Fruit fly (Drosophila melanogaster) whole organism, embryonic: ENCODE measurements around the gene EMC3.

ENCODE experiments used
- Antp ChIP-seq: fragments of 200-800 bp; sonication (Bioruptor generic); optimal IDR thresholded peaks from 3 replicates; lab custom pipeline; 2016; ENCODE audit warnings: missing biosample characterization, missing genetic modification characterization
- CG10147 ChIP-seq: fragments of 200-800 bp; sonication (Bioruptor generic); optimal IDR thresholded peaks from 2 replicates; lab custom pipeline; 2019; ENCODE audit warnings: missing biosample characterization, mild to moderate bottlenecking, missing genetic modification characterization, moderate library complexity
- CG10209 ChIP-seq: fragments of 200-800 bp; sonication (Bioruptor generic); optimal IDR thresholded peaks from 3 replicates; lab custom pipeline; 2017; ENCODE audit warnings: missing biosample characterization, mild to moderate bottlenecking, missing genetic modification characterization, missing genetic modification reagents
- CG10959 ChIP-seq: fragments of 200-800 bp; sonication (Bioruptor generic); IDR thresholded peaks from 2 replicates; pipeline ENCODE4 v1.3.6; 2022; ENCODE audit warnings: missing biosample characterization, missing genetic modification characterization
- CG11093 ChIP-seq: fragments of 200-800 bp; sonication (Bioruptor generic); IDR thresholded peaks from 3 replicates; pipeline ENCODE4 v1.3.6; 2022; ENCODE audit warnings: missing biosample characterization, missing genetic modification characterization
- CG11456 ChIP-seq: fragments of 200-800 bp; sonication (Bioruptor generic); IDR thresholded peaks from 3 replicates; pipeline ENCODE4 v1.3.6; 2022; ENCODE audit warnings: missing biosample characterization, missing genetic modification characterization
- CG14014 ChIP-seq: fragments of 200-800 bp; sonication (Bioruptor generic); IDR thresholded peaks from 2 replicates; pipeline ENCODE4 v1.3.6; 2022; ENCODE audit warnings: missing biosample characterization, missing genetic modification characterization
- CG15269 ChIP-seq: fragments of 200-800 bp; sonication (Bioruptor generic); optimal IDR thresholded peaks from 2 replicates; lab custom pipeline; 2018; ENCODE audit warnings: missing biosample characterization, mild to moderate bottlenecking, missing genetic modification characterization, moderate library complexity
- CG16779 ChIP-seq: fragments of 200-800 bp; sonication (Bioruptor generic); IDR thresholded peaks from 2 replicates; pipeline ENCODE4 v1.3.6; 2022; ENCODE audit warnings: missing biosample characterization, missing genetic modification characterization
- CG16863 ChIP-seq: fragments of 200-800 bp; sonication (Bioruptor generic); optimal IDR thresholded peaks from 3 replicates; lab custom pipeline; 2016; ENCODE audit warnings: missing biosample characterization, missing genetic modification characterization
- CG17186 ChIP-seq: fragments of 200-800 bp; sonication (Bioruptor generic); optimal IDR thresholded peaks from 3 replicates; lab custom pipeline; 2017; ENCODE audit warnings: missing biosample characterization, missing genetic modification reagents, missing genetic modification characterization
- CG17802 ChIP-seq: fragments of 200-800 bp; sonication (Bioruptor generic); optimal IDR thresholded peaks from 2 replicates; lab custom pipeline; 2018; ENCODE audit warnings: missing biosample characterization, mild to moderate bottlenecking, missing genetic modification characterization, moderate library complexity
- CG18619 ChIP-seq: fragments of 200-800 bp; sonication (Bioruptor generic); optimal IDR thresholded peaks from 3 replicates; lab custom pipeline; 2017; ENCODE audit warnings: missing biosample characterization, mild to moderate bottlenecking, missing genetic modification characterization
- CG2120 ChIP-seq: fragments of 200-800 bp; sonication (Bioruptor generic); optimal IDR thresholded peaks from 3 replicates; lab custom pipeline; 2016; ENCODE audit warnings: missing biosample characterization, missing genetic modification characterization
- CG2875 ChIP-seq: fragments of 200-800 bp; sonication (Bioruptor generic); optimal IDR thresholded peaks from 2 replicates; lab custom pipeline; 2017; ENCODE audit warnings: missing biosample characterization, mild to moderate bottlenecking, missing genetic modification characterization, missing genetic modification reagents
- CG30431 ChIP-seq: fragments of 200-800 bp; sonication (Bioruptor generic); optimal IDR thresholded peaks from 2 replicates; lab custom pipeline; 2017; ENCODE audit warnings: missing biosample characterization, missing genetic modification characterization
- CG31365 ChIP-seq: fragments of 200-800 bp; sonication (Bioruptor generic); optimal IDR thresholded peaks from 2 replicates; lab custom pipeline; 2018; ENCODE audit warnings: missing biosample characterization, mild to moderate bottlenecking, missing genetic modification characterization
- CG31441 ChIP-seq: fragments of 200-800 bp; sonication (Bioruptor generic); IDR thresholded peaks from 2 replicates; pipeline ENCODE4 v1.3.6; 2022; ENCODE audit warnings: missing biosample characterization, missing genetic modification characterization
- CG34376 ChIP-seq: fragments of 200-800 bp; sonication (Bioruptor generic); optimal IDR thresholded peaks from 2 replicates; lab custom pipeline; 2018; ENCODE audit warnings: missing biosample characterization, mild to moderate bottlenecking, missing genetic modification characterization
- CG3847 ChIP-seq: fragments of 200-800 bp; sonication (Bioruptor generic); IDR thresholded peaks from 2 replicates; pipeline ENCODE4 v1.3.6; 2022; ENCODE audit warnings: missing biosample characterization, missing genetic modification characterization
- CG4424 ChIP-seq: fragments of 200-800 bp; sonication (Bioruptor generic); optimal IDR thresholded peaks from 3 replicates; lab custom pipeline; 2016; ENCODE audit warnings: missing biosample characterization, missing genetic modification characterization
- CG6272 ChIP-seq: fragments of 200-800 bp; sonication (Bioruptor generic); IDR thresholded peaks from 2 replicates; pipeline ENCODE4 v1.3.6; 2022; ENCODE audit warnings: missing biosample characterization, missing genetic modification characterization
- CG6689 ChIP-seq: fragments of 200-800 bp; sonication (Bioruptor generic); IDR thresholded peaks from 2 replicates; pipeline ENCODE4 v1.3.6; 2022; ENCODE audit warnings: missing biosample characterization, missing genetic modification characterization
- CG7357 ChIP-seq: fragments of 200-800 bp; sonication (Bioruptor generic); IDR thresholded peaks from 3 replicates; pipeline ENCODE4 v1.3.6; 2022; ENCODE audit warnings: missing biosample characterization, missing genetic modification characterization
- Dip2 ChIP-seq: fragments of 200-800 bp; sonication (Bioruptor generic); IDR thresholded peaks from 2 replicates; pipeline ENCODE4 v1.3.6; 2022; ENCODE audit warnings: missing biosample characterization, missing genetic modification characterization
- Dip3 ChIP-seq: fragments of 200-800 bp; sonication (Bioruptor generic); optimal IDR thresholded peaks from 3 replicates; lab custom pipeline; 2016; ENCODE audit warnings: missing biosample characterization, missing genetic modification characterization
- Ets65A ChIP-seq: fragments of 200-800 bp; sonication (Bioruptor generic); peaks from one replicate; lab custom pipeline; 2016; ENCODE audit warnings: missing biosample characterization, missing genetic modification characterization
- Hr51 ChIP-seq, 2 experiments: fragments of 200-800 bp; sonication (Bioruptor generic); optimal IDR thresholded peaks; 2 replicates in 1 of 2; 3 replicates in 1 of 2; lab custom pipeline; 2016 to 2018; ENCODE audit warnings: missing biosample characterization in 2 of 2, missing genetic modification characterization in 2 of 2, mild to moderate bottlenecking in 1 of 2, moderate library complexity in 1 of 2
- Hsf ChIP-seq: fragments of 200-800 bp; sonication (Bioruptor generic); optimal IDR thresholded peaks from 3 replicates; lab custom pipeline; 2016; ENCODE audit warnings: missing biosample characterization, missing genetic modification characterization
- Lhr ChIP-seq: fragments of 200-800 bp; sonication (Bioruptor generic); optimal IDR thresholded peaks from 3 replicates; lab custom pipeline; 2017; ENCODE audit warnings: mild to moderate bottlenecking, missing biosample characterization, missing genetic modification reagents, missing genetic modification characterization
- Max ChIP-seq: fragments of 200-800 bp; sonication (Bioruptor generic); optimal IDR thresholded peaks from 2 replicates; lab custom pipeline; 2016; ENCODE audit warnings: missing biosample characterization, mild to moderate bottlenecking, missing genetic modification characterization
- NC2β ChIP-seq: fragments of 200-800 bp; sonication (Bioruptor generic); optimal IDR thresholded peaks from 2 replicates; lab custom pipeline; 2016; ENCODE audit warnings: missing biosample characterization, missing genetic modification characterization
- Nf-YB ChIP-seq: fragments of 200-800 bp; sonication (Bioruptor generic); optimal IDR thresholded peaks from 3 replicates; lab custom pipeline; 2019; ENCODE audit warnings: missing biosample characterization, mild to moderate bottlenecking, missing genetic modification characterization, moderate library complexity
- Sox102F ChIP-seq: fragments of 200-800 bp; sonication (Bioruptor generic); optimal IDR thresholded peaks from 2 replicates; lab custom pipeline; 2018; ENCODE audit warnings: missing biosample characterization, mild to moderate bottlenecking, missing genetic modification characterization, moderate library complexity
- Spps ChIP-seq: fragments of 200-800 bp; sonication (Bioruptor generic); optimal IDR thresholded peaks from 2 replicates; lab custom pipeline; 2018; ENCODE audit warnings: missing biosample characterization, mild to moderate bottlenecking, missing genetic modification characterization
- Xbp1 ChIP-seq: fragments of 200-800 bp; sonication (Bioruptor generic); optimal IDR thresholded peaks from 3 replicates; lab custom pipeline; 2016; ENCODE audit warnings: missing biosample characterization, mild to moderate bottlenecking, missing genetic modification characterization
- ac ChIP-seq: fragments of 200-800 bp; sonication (Bioruptor generic); optimal IDR thresholded peaks from 3 replicates; lab custom pipeline; 2017; ENCODE audit warnings: missing biosample characterization, mild to moderate bottlenecking, missing genetic modification characterization
- az2 ChIP-seq: fragments of 200-800 bp; sonication (Bioruptor generic); optimal IDR thresholded peaks from 3 replicates; lab custom pipeline; 2016; ENCODE audit warnings: missing biosample characterization, missing genetic modification characterization
- cato ChIP-seq: fragments of 200-800 bp; sonication (Bioruptor generic); optimal IDR thresholded peaks from 2 replicates; lab custom pipeline; 2016; ENCODE audit warnings: missing biosample characterization, missing genetic modification characterization, borderline replicate concordance
- caup ChIP-seq: fragments of 200-800 bp; sonication (Bioruptor generic); optimal IDR thresholded peaks from 3 replicates; lab custom pipeline; 2017; ENCODE audit warnings: missing biosample characterization, mild to moderate bottlenecking, missing genetic modification characterization, moderate library complexity; ENCODE audit not compliant: severe bottlenecking
- ci ChIP-seq: fragments of 200-800 bp; sonication (Bioruptor generic); IDR thresholded peaks from 3 replicates; pipeline ENCODE4 v1.3.6; 2022; ENCODE audit warnings: missing biosample characterization, missing genetic modification characterization
- danr ChIP-seq: fragments of 200-800 bp; sonication (Bioruptor generic); IDR thresholded peaks from 2 replicates; pipeline ENCODE4 v1.3.6; 2022; ENCODE audit warnings: missing biosample characterization, missing genetic modification characterization
- fru ChIP-seq: fragments of >200 bp; optimal IDR thresholded peaks from 2 replicates; lab custom pipeline; 2017
- gfzf ChIP-seq: fragments of 200-800 bp; sonication (Bioruptor generic); optimal IDR thresholded peaks from 2 replicates; lab custom pipeline; 2016; ENCODE audit warnings: missing biosample characterization, mild to moderate bottlenecking, missing genetic modification characterization, moderate library complexity
- gt ChIP-seq: fragments of 200-800 bp; sonication (Bioruptor generic); IDR thresholded peaks from 2 replicates; pipeline ENCODE4 v1.3.6; 2022; ENCODE audit warnings: missing biosample characterization, missing genetic modification characterization
- jigr1 ChIP-seq: fragments of 200-800 bp; sonication (Bioruptor generic); IDR thresholded peaks from 3 replicates; pipeline ENCODE4 v1.3.6; 2022; ENCODE audit warnings: missing biosample characterization, missing genetic modification characterization
- kah ChIP-seq: fragments of 200-800 bp; sonication (Bioruptor generic); optimal IDR thresholded peaks from 2 replicates; lab custom pipeline; 2018; ENCODE audit warnings: missing biosample characterization, mild to moderate bottlenecking, missing genetic modification characterization
- maf-S ChIP-seq: fragments of 200-800 bp; sonication (Bioruptor generic); optimal IDR thresholded peaks from 2 replicates; lab custom pipeline; 2016; ENCODE audit warnings: missing biosample characterization, missing genetic modification characterization
- pan ChIP-seq, 4 experiments: fragments of >200 bp in 3 of 4; fragments of 200-800 bp in 1 of 4; sonication (Bioruptor generic) in 1 of 4; optimal IDR thresholded peaks in 3 of 4; IDR thresholded peaks in 1 of 4; 2 replicates each; pipeline versions ENCODE4 v1.3.6 to Lab custom; 2017 to 2022; ENCODE audit warnings: missing biosample characterization in 2 of 4, missing genetic modification characterization in 2 of 4, mixed read lengths in 1 of 4
- run ChIP-seq: fragments of 200-800 bp; sonication (Bioruptor generic); optimal IDR thresholded peaks from 3 replicates; lab custom pipeline; 2018; ENCODE audit warnings: missing biosample characterization, mild to moderate bottlenecking, missing genetic modification characterization
- zfh2 ChIP-seq: fragments of 200-800 bp; sonication (Bioruptor generic); optimal IDR thresholded peaks from 2 replicates; lab custom pipeline; 2016; ENCODE audit warnings: missing biosample characterization, missing genetic modification characterization

Gene EMC3

dm6 chr2L:10703281-10703680, 28.9 kb downstream of the EMC3 start, which contains the start of gene CG6415 (continued):
- TF ChIP-seq CG17186 (GFP tag; lab: Kevin White, UChicago) (no peak), CG3847 (GFP tag; lab: Robert Waterston, UW) (peak; percentile 54), CG6272 (GFP tag; lab: Robert Waterston, UW) (peak; percentile 63), Hr51 (GFP tag; optimal IDR thresholded peaks at IDR 0.05; lab: Kevin White, UChicago) (peak in 1 of 2 experiments; percentile 63), CG2875 (GFP tag; lab: Kevin White, UChicago) (peak; percentile 60), cato (GFP tag; lab: Kevin White, UChicago) (peak; percentile 4), CG18619 (GFP tag; lab: Kevin White, UChicago) (peak; percentile 50), CG30431 (GFP tag; lab: Kevin White, UChicago) (peak; percentile 54), CG16863 (GFP tag; lab: Kevin White, UChicago) (peak; percentile 67), jigr1 (GFP tag; lab: Robert Waterston, UW) (no peak), CG15269 (tag; lab: Kevin White, UChicago) (peak; percentile 75), kah (GFP tag; lab: Kevin White, UChicago) (peak; percentile 21), CG10147 (peak; percentile 53), ci (peak; percentile 86), CG11093 (peak; percentile 49; the same call in 1 of the 3 replicates), caup (GFP tag; lab: Kevin White, UChicago) (peak; percentile 57), Max (GFP tag; lab: Kevin White, UChicago) (peak; percentile 3), CG31365 (tag; lab: Kevin White, UChicago) (no peak), NC2β (GFP tag; lab: Kevin White, UChicago) (peak; percentile 48), CG17802 (tag; lab: Kevin White, UChicago) (peak; percentile 24), maf-S (GFP tag; lab: Kevin White, UChicago) (peak; percentile 51), Hsf (peak; percentile 73), gfzf (GFP tag; lab: Kevin White, UChicago) (no peak), CG14014 (peak; percentile 80), CG2120 (GFP tag; lab: Kevin White, UChicago) (peak; percentile 86), az2 (peak; percentile 75), pan (optimal IDR thresholded peaks at IDR 0.05; lab: Kevin White, UChicago) (no peak), pan (GFP tag; optimal IDR thresholded peaks at IDR 0.05 in 1 of 2, IDR thresholded peaks at IDR 0.05 in 1 of 2) (peak in 1 of 2 experiments; percentile 78), CG31441 (GFP tag; lab: Robert Waterston, UW) (peak; percentile 76), ac (GFP tag; lab: Kevin White, UChicago) (no peak), CG11456 (GFP tag; lab: Robert Waterston, UW) (peak; percentile 78), CG4424 (GFP tag; lab: Kevin White, UChicago) (peak; percentile 78), run (tag; lab: Kevin White, UChicago) (no peak), CG10959 (GFP tag; lab: Robert Waterston, UW) (peak; percentile 38; the same call in 1 of the 2 replicates), Sox102F (peak; percentile 70), Nf-YB (peak; percentile 48), CG34376 (GFP tag; lab: Kevin White, UChicago) (peak; percentile 87), zfh2 (GFP tag; lab: Kevin White, UChicago) (peak; percentile 56), CG16779 (GFP tag; lab: Robert Waterston, UW) (0 out of 2 replicates have a peak, but pooled peaks have one; percentile 39), danr (GFP tag; lab: Robert Waterston, UW) (peak; percentile 51; the same call in 1 of the 2 replicates), Xbp1 (GFP tag; lab: Kevin White, UChicago) (peak; percentile 76), Lhr (GFP tag; lab: Kevin White, UChicago) (peak; percentile 1), CG10209 (GFP tag; lab: Kevin White, UChicago) (peak; percentile 66), Antp (peak; percentile 56), fru (lab: Kevin White, UChicago) (no peak), CG7357 (peak; percentile 72), gt (GFP tag; lab: Robert Waterston, UW) (no peak), Spps (tag; lab: Kevin White, UChicago) (peak; percentile 32), CG6689 (GFP tag; lab: Robert Waterston, UW) (peak; percentile 63), Ets65A (no peak), Dip3 (GFP tag; lab: Kevin White, UChicago) (peak; percentile 63), Dip2 (GFP tag; lab: Robert Waterston, UW) (no peak)
